Fruit fly (Drosophila melanogaster) whole organism, prepupa: ENCODE results near the gene Gnpat.

Source experiments
- CG10631 ChIP-seq: fragments of 200-800 bp; sonication (Bioruptor generic); optimal IDR thresholded peaks from 2 replicates; lab custom pipeline; 2016; ENCODE audit warnings: missing biosample characterization, missing genetic modification characterization
- CG11294 ChIP-seq: fragments of 200-800 bp; sonication (Bioruptor generic); IDR thresholded peaks from 2 replicates; pipeline ENCODE4 v1.3.6; 2022; ENCODE audit warnings: missing biosample characterization, missing genetic modification characterization
- CG8319 ChIP-seq: fragments of 200-800 bp; sonication (Bioruptor generic); optimal IDR thresholded peaks from 3 replicates; lab custom pipeline; 2016; ENCODE audit warnings: missing biosample characterization, missing genetic modification characterization
- Met ChIP-seq: fragments of 200-800 bp; sonication (Bioruptor generic); optimal IDR thresholded peaks from 3 replicates; lab custom pipeline; 2016; ENCODE audit warnings: missing biosample characterization, missing genetic modification characterization
- Sox102F ChIP-seq: fragments of 200-800 bp; sonication (Bioruptor generic); optimal IDR thresholded peaks from 2 replicates; lab custom pipeline; 2016; ENCODE audit warnings: missing biosample characterization, mild to moderate bottlenecking, missing genetic modification characterization
- acj6 ChIP-seq: fragments of 200-800 bp; sonication (Bioruptor generic); optimal IDR thresholded peaks from 3 replicates; lab custom pipeline; 2016; ENCODE audit warnings: missing biosample characterization, missing genetic modification characterization
- cyc ChIP-seq: fragments of 200-800 bp; sonication (Bioruptor generic); optimal IDR thresholded peaks from 3 replicates; lab custom pipeline; 2016; ENCODE audit warnings: missing biosample characterization, missing genetic modification characterization
- dac ChIP-seq: fragments of 200-800 bp; sonication (Bioruptor generic); optimal IDR thresholded peaks from 2 replicates; lab custom pipeline; 2017; ENCODE audit warnings: missing biosample characterization, mild to moderate bottlenecking, missing genetic modification characterization
- fd59A ChIP-seq: fragments of 200-800 bp; sonication (Bioruptor generic); optimal IDR thresholded peaks from 2 replicates; lab custom pipeline; 2017; ENCODE audit warnings: missing biosample characterization, mild to moderate bottlenecking, missing genetic modification characterization, missing genetic modification reagents
- net ChIP-seq: fragments of 200-800 bp; sonication (Bioruptor generic); optimal IDR thresholded peaks from 3 replicates; lab custom pipeline; 2016; ENCODE audit warnings: missing biosample characterization, missing genetic modification characterization
- pdm3 ChIP-seq: fragments of 200-800 bp; sonication (Bioruptor generic); optimal IDR thresholded peaks from 3 replicates; lab custom pipeline; 2016; ENCODE audit warnings: missing biosample characterization, missing genetic modification characterization

DNA sequence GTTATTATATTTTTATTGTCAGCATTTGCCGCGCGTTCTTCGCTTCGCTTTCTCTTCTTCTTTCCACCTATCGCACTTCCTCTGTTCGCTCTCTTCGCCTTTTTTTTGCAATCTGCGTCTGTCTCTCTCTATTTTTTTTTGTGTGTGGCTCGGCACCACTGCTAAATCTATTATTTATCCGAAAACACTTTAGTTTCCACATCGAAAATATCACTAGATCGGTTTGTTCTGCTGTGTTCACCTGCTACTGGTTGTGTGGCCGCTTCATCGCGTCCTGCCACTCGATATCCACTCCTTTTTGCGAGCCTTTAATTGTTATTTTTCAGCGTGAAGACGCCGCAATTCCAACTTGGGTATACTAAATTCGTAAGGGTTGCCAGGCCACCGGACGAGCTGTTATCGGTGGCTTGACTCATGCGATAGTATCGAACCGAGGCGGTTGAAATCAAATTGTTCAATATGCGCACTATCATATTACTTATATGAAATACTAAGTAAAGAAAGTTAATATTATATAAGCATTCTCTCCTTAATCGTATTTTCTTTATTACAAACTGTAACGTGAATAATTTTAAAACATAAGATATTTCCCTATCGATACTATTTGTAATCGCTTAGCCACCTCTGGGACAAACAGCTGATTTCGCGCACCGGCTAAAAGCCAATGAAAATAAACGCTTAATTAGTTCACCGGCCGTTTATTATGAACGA lies 8.1 kb downstream of the Gnpat start, which contains the start of the genes XNP, CG42488 and CG5116:
- TF ChIP-seq CG8319 (no peak), CG10631 (GFP tag; lab: Kevin White, UChicago) (no peak), acj6 (GFP tag; lab: Kevin White, UChicago) (no peak), Sox102F (GFP tag; lab: Kevin White, UChicago) (no peak), CG11294 (GFP tag; lab: Robert Waterston, UW) (no peak; the same call in 1 of the 2 replicates), net (GFP tag; lab: Kevin White, UChicago) (peak; percentile 75), dac (peak; percentile 68), pdm3 (GFP tag; lab: Kevin White, UChicago) (no peak), Met (GFP tag; lab: Kevin White, UChicago) (no peak), fd59A (GFP tag; lab: Kevin White, UChicago) (peak; percentile 44), cyc (peak; percentile 32)
